Worm (Caenorhabditis elegans) whole organism, L4/young adult: Measurements from ENCODE around the gene Y17G9B.8.

Experiments
- W03F9.2 ChIP-seq: fragments of 150-350 bp; optimal IDR thresholded peaks from 2 replicates; lab custom pipeline; 2014; ENCODE audit warnings: missing biosample characterization, missing genetic modification characterization
- dao-5 ChIP-seq: sonication (generic microtip); optimal IDR thresholded peaks from 2 replicates; lab custom pipeline; 2016; ENCODE audit warnings: missing genotype, missing genetic modification characterization, moderate library complexity, missing compliant biosample characterization
- him-1 ChIP-seq: sonication (generic microtip); optimal IDR thresholded peaks from 2 replicates; lab custom pipeline; 2016; ENCODE audit warnings: missing genotype, missing genetic modification reagents, missing genetic modification characterization, missing compliant biosample characterization

ce11 chrIV:4758659-4759058, at the start of gene Y17G9B.8:
- TF ChIP-seq dao-5 (tag; lab: Kevin White, UChicago): no peak
- TF ChIP-seq him-1 (tag; lab: Kevin White, UChicago): no peak
- no peak for TF ChIP-seq W03F9.2 (tag; lab: Kevin White, UChicago)
